Worm (Caenorhabditis elegans) whole organism, L1 larva: ENCODE measurements around the gene srg-56.

Source experiments
- ama-1 ChIP-seq: fragments of 150-350 bp; optimal IDR thresholded peaks from 2 replicates; lab custom pipeline; 2014
- nhr-47 ChIP-seq: sonication (generic microtip); optimal IDR thresholded peaks from 2 replicates; lab custom pipeline; 2016; ENCODE audit warnings: mild to moderate bottlenecking, missing genetic modification characterization, moderate library complexity, missing compliant biosample characterization
- unc-98 ChIP-seq: fragments of 200-800 bp; sonication (Bioruptor generic); IDR thresholded peaks from 2 replicates; pipeline ENCODE4 v1.3.6; 2022; ENCODE audit warnings: missing genetic modification characterization, missing compliant biosample characterization

ce11 chrV:2690478-2690877, 47.6 kb downstream of the srg-56 start:
- TF ChIP-seq nhr-47 (tag; lab: Kevin White, UChicago) (no peak), ama-1 (lab: Kevin White, UChicago) (no peak), unc-98 (GFP tag; lab: Robert Waterston, UW) (no peak)
